Worm (Caenorhabditis elegans) whole organism, L1 larva: ENCODE measurements around the gene K09E3.7.

Experiments
- C04F5.9 ChIP-seq: sonication (generic microtip); optimal IDR thresholded peaks from 2 replicates; lab custom pipeline; 2016; ENCODE audit warnings: missing genetic modification characterization, missing compliant biosample characterization
- aha-1 ChIP-seq: fragments of 150-350 bp; optimal IDR thresholded peaks from 2 replicates; lab custom pipeline; 2014; ENCODE audit warnings: missing biosample characterization, missing genetic modification characterization
- aly-2 ChIP-seq: fragments of 150-350 bp; optimal IDR thresholded peaks from 2 replicates; lab custom pipeline; 2014; ENCODE audit warnings: missing biosample characterization, missing genetic modification characterization
- ama-1 ChIP-seq: fragments of 150-350 bp; optimal IDR thresholded peaks from 2 replicates; lab custom pipeline; 2014
- blmp-1 ChIP-seq: fragments of 150-350 bp; optimal IDR thresholded peaks from 2 replicates; lab custom pipeline; 2014; ENCODE audit warnings: missing biosample characterization, missing genetic modification characterization
- ceh-63 ChIP-seq: fragments of 200-800 bp; sonication (Bioruptor generic); optimal IDR thresholded peaks from 2 replicates; lab custom pipeline; 2018; ENCODE audit warnings: mild to moderate bottlenecking, missing genetic modification characterization, missing compliant biosample characterization
- ceh-8 ChIP-seq: fragments of 200-800 bp; sonication (Bioruptor generic); optimal IDR thresholded peaks from 2 replicates; lab custom pipeline; 2018; ENCODE audit warnings: mild to moderate bottlenecking, missing genetic modification characterization, moderate library complexity, missing compliant biosample characterization
- ceh-82 ChIP-seq, 3 experiments: fragments of 150-350 bp in 1 of 3; sonication (generic microtip) in 2 of 3; optimal IDR thresholded peaks; 2 replicates each; lab custom pipeline; 2014 to 2017; ENCODE audit warnings: missing biosample characterization in 3 of 3, missing genetic modification characterization in 3 of 3
- dpl-1 ChIP-seq, 3 experiments: fragments of 150-350 bp in 2 of 3; sonication (generic microtip) in 1 of 3; optimal IDR thresholded peaks; 2 replicates each; lab custom pipeline; 2014 to 2017; ENCODE audit warnings: missing biosample characterization in 3 of 3, missing genetic modification characterization in 3 of 3, missing genetic modification reagents in 3 of 3
- dsc-1 ChIP-seq: sonication (generic microtip); optimal IDR thresholded peaks from 2 replicates; lab custom pipeline; 2016; ENCODE audit warnings: mild to moderate bottlenecking, missing genetic modification characterization, missing compliant biosample characterization
- efl-1 ChIP-seq, 4 experiments: fragments of 150-350 bp; optimal IDR thresholded peaks in 3 of 4; peaks in 1 of 4; 1 replicate in 1 of 4; 2 replicates in 3 of 4; lab custom pipeline; 2014; ENCODE audit warnings: missing biosample characterization in 2 of 4, missing genetic modification characterization in 2 of 4, missing genetic modification reagents in 2 of 4
- efl-3 ChIP-seq: fragments of 200-800 bp; sonication (Bioruptor generic); optimal IDR thresholded peaks from 2 replicates; lab custom pipeline; 2018; ENCODE audit warnings: mild to moderate bottlenecking, missing genetic modification characterization, missing compliant biosample characterization
- egl-27 ChIP-seq, 2 experiments: fragments of 150-350 bp in 1 of 2; sonication (generic microtip); optimal IDR thresholded peaks; 3 replicates each; lab custom pipeline; 2017 to 2018; ENCODE audit warnings: missing biosample characterization in 2 of 2, missing genetic modification characterization in 2 of 2, missing genetic modification reagents in 2 of 2
- elt-2 ChIP-seq: sonication (generic microtip); optimal IDR thresholded peaks from 2 replicates; lab custom pipeline; 2016; ENCODE audit warnings: missing genetic modification characterization, mild to moderate bottlenecking, inconsistent platforms, missing compliant biosample characterization, missing genetic modification reagents
- elt-3 ChIP-seq, 6 experiments: fragments of 150-350 bp in 1 of 6; sonication (generic microtip); optimal IDR thresholded peaks; 2 replicates each; lab custom pipeline; 2017 to 2018; ENCODE audit warnings: missing biosample characterization in 6 of 6, missing genetic modification characterization in 6 of 6, inconsistent platforms in 1 of 6
- fkh-10 ChIP-seq: sonication (generic microtip); optimal IDR thresholded peaks from 2 replicates; lab custom pipeline; 2017; ENCODE audit warnings: missing biosample characterization, missing genetic modification reagents, missing genetic modification characterization
- fkh-4 ChIP-seq: sonication (generic microtip); optimal IDR thresholded peaks from 2 replicates; lab custom pipeline; 2016; ENCODE audit warnings: missing compliant biosample characterization, missing genetic modification characterization, borderline replicate concordance
- fos-1 ChIP-seq: fragments of 150-350 bp; optimal IDR thresholded peaks from 2 replicates; lab custom pipeline; 2014; ENCODE audit warnings: missing biosample characterization, missing genetic modification characterization
- grh-1 ChIP-seq: fragments of 200-800 bp; sonication (Bioruptor generic); IDR thresholded peaks from 2 replicates; pipeline ENCODE4 v1.3.6; 2022; ENCODE audit warnings: missing genetic modification reagents, missing genetic modification characterization, missing compliant biosample characterization
- hlh-4 ChIP-seq: sonication (generic microtip); optimal IDR thresholded peaks from 2 replicates; lab custom pipeline; 2016; ENCODE audit warnings: mild to moderate bottlenecking, missing genetic modification characterization, missing compliant biosample characterization
- hpl-2 ChIP-seq: fragments of 150-350 bp; optimal IDR thresholded peaks from 2 replicates; lab custom pipeline; 2014; ENCODE audit warnings: missing biosample characterization, missing genetic modification reagents, missing genetic modification characterization
- irx-1 ChIP-seq: sonication (generic microtip); optimal IDR thresholded peaks from 2 replicates; lab custom pipeline; 2016; ENCODE audit warnings: missing genetic modification characterization, missing compliant biosample characterization
- isw-1 ChIP-seq: fragments of 200-800 bp; sonication (Bioruptor generic); IDR thresholded peaks from 2 replicates; pipeline ENCODE4 v1.3.6; 2022; ENCODE audit warnings: missing genetic modification characterization, missing compliant biosample characterization
- jun-1 ChIP-seq: fragments of 150-350 bp; optimal IDR thresholded peaks from 2 replicates; lab custom pipeline; 2014; ENCODE audit warnings: missing biosample characterization, missing genetic modification reagents, missing genetic modification characterization
- lin-13 ChIP-seq: fragments of 150-350 bp; optimal IDR thresholded peaks from 2 replicates; lab custom pipeline; 2014; ENCODE audit warnings: missing biosample characterization, missing genetic modification reagents, missing genetic modification characterization
- lin-14 ChIP-seq: fragments of 200-800 bp; sonication (Bioruptor generic); optimal IDR thresholded peaks from 2 replicates; lab custom pipeline; 2018; ENCODE audit warnings: mild to moderate bottlenecking, missing genetic modification characterization, moderate library complexity, missing compliant biosample characterization
- lin-15B ChIP-seq: fragments of 150-350 bp; sonication (generic microtip); optimal IDR thresholded peaks from 3 replicates; lab custom pipeline; 2014; ENCODE audit warnings: missing biosample characterization, missing genetic modification characterization
- lin-35 ChIP-seq, 2 experiments: fragments of 150-350 bp; optimal IDR thresholded peaks; 2 replicates each; lab custom pipeline; 2014; ENCODE audit warnings: missing biosample characterization in 2 of 2, missing genetic modification characterization in 2 of 2, missing genetic modification reagents in 2 of 2
- lin-39 ChIP-seq: fragments of 150-350 bp; optimal IDR thresholded peaks from 2 replicates; lab custom pipeline; 2014; ENCODE audit warnings: missing biosample characterization, missing genetic modification reagents, missing genetic modification characterization
- mab-9 ChIP-seq: fragments of 200-800 bp; sonication (Bioruptor generic); IDR thresholded peaks from 2 replicates; pipeline ENCODE4 v1.3.6; 2022; ENCODE audit warnings: missing genetic modification reagents, missing genetic modification characterization, missing compliant biosample characterization
- mdl-1 ChIP-seq, 2 experiments: fragments of 150-350 bp; optimal IDR thresholded peaks; 2 replicates each; lab custom pipeline; 2014 to 2017; ENCODE audit warnings: missing biosample characterization in 2 of 2, missing genetic modification characterization in 2 of 2, inconsistent platforms in 1 of 2
- mef-2 ChIP-seq: fragments of 150-350 bp; optimal IDR thresholded peaks from 2 replicates; lab custom pipeline; 2014; ENCODE audit warnings: missing biosample characterization, missing genetic modification characterization
- nhr-19 ChIP-seq: fragments of 200-800 bp; sonication (Bioruptor generic); conservative IDR thresholded peaks from 2 replicates; pipeline ENCODE4 v1.3.6; 2022; ENCODE audit warnings: missing genetic modification characterization, missing compliant biosample characterization
- nhr-20 ChIP-seq: sonication (generic microtip); optimal IDR thresholded peaks from 2 replicates; lab custom pipeline; 2016; ENCODE audit warnings: mild to moderate bottlenecking, missing genetic modification characterization, missing compliant biosample characterization
- nhr-47 ChIP-seq: sonication (generic microtip); optimal IDR thresholded peaks from 2 replicates; lab custom pipeline; 2016; ENCODE audit warnings: mild to moderate bottlenecking, missing genetic modification characterization, moderate library complexity, missing compliant biosample characterization
- nhr-71 ChIP-seq: sonication (generic microtip); optimal IDR thresholded peaks from 2 replicates; lab custom pipeline; 2016; ENCODE audit warnings: mild to moderate bottlenecking, missing genetic modification characterization, moderate library complexity, missing compliant biosample characterization
- nhr-76 ChIP-seq: sonication (generic microtip); optimal IDR thresholded peaks from 2 replicates; lab custom pipeline; 2017; ENCODE audit warnings: missing biosample characterization, missing genetic modification characterization
- nhr-85 ChIP-seq: sonication (generic microtip); peaks from one replicate; lab custom pipeline; 2016; ENCODE audit warnings: missing genetic modification characterization, inconsistent platforms, missing compliant biosample characterization
- nhr-90 ChIP-seq: sonication (generic microtip); optimal IDR thresholded peaks from 2 replicates; lab custom pipeline; 2016; ENCODE audit warnings: mild to moderate bottlenecking, missing genetic modification characterization, missing compliant biosample characterization; ENCODE audit not compliant: poor library complexity
- pag-3 ChIP-seq: sonication (generic microtip); optimal IDR thresholded peaks from 2 replicates; lab custom pipeline; 2017; ENCODE audit warnings: missing genetic modification characterization, mild to moderate bottlenecking, missing compliant biosample characterization, antibody characterized with exemption, borderline replicate concordance; ENCODE audit not compliant: insufficient read depth
- pax-3 ChIP-seq: fragments of 200-800 bp; sonication (Bioruptor generic); optimal IDR thresholded peaks from 2 replicates; lab custom pipeline; 2018; ENCODE audit warnings: mild to moderate bottlenecking, missing genetic modification characterization, moderate library complexity, missing compliant biosample characterization
- rnt-1 ChIP-seq: sonication (generic microtip); optimal IDR thresholded peaks from 2 replicates; lab custom pipeline; 2016; ENCODE audit warnings: mild to moderate bottlenecking, missing genetic modification characterization, moderate library complexity, missing compliant biosample characterization
- skn-1 ChIP-seq: fragments of 150-350 bp; optimal IDR thresholded peaks from 2 replicates; lab custom pipeline; 2014; ENCODE audit warnings: missing biosample characterization, missing genetic modification characterization
- snpc-4 ChIP-seq: fragments of 150-350 bp; optimal IDR thresholded peaks from 2 replicates; lab custom pipeline; 2014; ENCODE audit warnings: missing biosample characterization, missing genetic modification characterization
- snu-23 ChIP-seq: sonication (generic microtip); optimal IDR thresholded peaks from 2 replicates; lab custom pipeline; 2016; ENCODE audit warnings: missing genetic modification characterization, missing compliant biosample characterization
- tbx-2 ChIP-seq: sonication (generic microtip); optimal IDR thresholded peaks from 2 replicates; lab custom pipeline; 2016; ENCODE audit warnings: missing genetic modification characterization, missing compliant biosample characterization
- unc-130 ChIP-seq: fragments of 150-350 bp; optimal IDR thresholded peaks from 2 replicates; lab custom pipeline; 2017; ENCODE audit warnings: missing biosample characterization, missing genetic modification characterization, inconsistent platforms
- unc-62 ChIP-seq: fragments of 150-350 bp; optimal IDR thresholded peaks from 2 replicates; lab custom pipeline; 2014; ENCODE audit warnings: missing biosample characterization, missing genetic modification reagents, missing genetic modification characterization
- unc-86 ChIP-seq: sonication (generic microtip); optimal IDR thresholded peaks from 2 replicates; lab custom pipeline; 2016; ENCODE audit warnings: missing genetic modification characterization, missing compliant biosample characterization
- unc-98 ChIP-seq: fragments of 200-800 bp; sonication (Bioruptor generic); IDR thresholded peaks from 2 replicates; pipeline ENCODE4 v1.3.6; 2022; ENCODE audit warnings: missing genetic modification characterization, missing compliant biosample characterization
- vab-15 ChIP-seq: sonication (generic microtip); optimal IDR thresholded peaks from 2 replicates; lab custom pipeline; 2017; ENCODE audit warnings: missing genotype, mild to moderate bottlenecking, missing genetic modification characterization, missing compliant biosample characterization
- ztf-4 ChIP-seq: fragments of 150-350 bp; optimal IDR thresholded peaks from 2 replicates; lab custom pipeline; 2014; ENCODE audit warnings: missing biosample characterization, missing genetic modification characterization

The K09E3.7 gene

DNA sequence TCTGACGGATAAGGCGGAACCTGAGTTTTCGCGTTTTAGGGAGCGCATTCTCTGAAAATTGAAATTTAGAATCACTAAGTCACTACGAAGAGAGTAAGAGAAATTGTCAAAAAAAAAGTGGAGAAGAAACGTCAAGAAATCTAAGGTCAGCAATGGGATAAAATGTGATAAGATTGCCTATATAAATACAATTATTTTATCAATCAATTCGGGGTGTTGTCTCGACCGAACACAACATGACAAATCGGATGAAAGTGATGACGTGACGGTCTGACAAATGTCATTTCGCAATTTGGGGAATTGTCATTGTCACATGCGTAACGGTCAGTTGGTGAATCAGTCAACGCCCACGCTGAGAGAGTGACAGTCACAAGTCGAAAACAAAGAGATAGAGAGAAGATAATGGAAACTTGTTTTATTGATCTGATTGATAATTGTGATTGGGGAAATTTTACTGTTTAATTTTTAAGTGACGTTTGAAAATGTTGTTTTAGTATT is 3.8 kb upstream of the K09E3.7 start, which contains the start of gene cnp-3:
TSS of gene cnp-3 (minus strand) at position 51 of the 498 bp plus-strand sequence.
- TF ChIP-seq blmp-1 (tag; lab: Kevin White, UChicago) (peak; percentile 73), egl-27 (tag; optimal IDR thresholded peaks at IDR 0.05; lab: Kevin White, UChicago) (no peak), snu-23 (GFP tag; lab: Kevin White, UChicago) (peak; percentile 38), nhr-90 (tag; lab: Kevin White, UChicago) (peak; percentile 47), nhr-71 (tag; lab: Kevin White, UChicago) (peak; percentile 54), skn-1 (tag; lab: Kevin White, UChicago) (peak; percentile 82), lin-35 (GFP tag; optimal IDR thresholded peaks at IDR 0.05; lab: Kevin White, UChicago) (peak in 1 of 2 experiments; percentile 49), jun-1 (tag; lab: Kevin White, UChicago) (no peak), aly-2 (tag; lab: Kevin White, UChicago) (no peak), lin-15B (tag; lab: Kevin White, UChicago) (no peak), unc-62 (no peak), irx-1 (no peak), ceh-63 (GFP tag; lab: Kevin White, UChicago) (no peak), fkh-4 (no peak), nhr-19 (GFP tag; lab: Robert Waterston, UW) (no peak), elt-3 (tag; optimal IDR thresholded peaks at IDR 0.05; lab: Kevin White, UChicago) (peak in 2 of 6 experiments; percentile 79 to 96), ama-1 (lab: Kevin White, UChicago) (no peak), ceh-82 (tag; optimal IDR thresholded peaks at IDR 0.05; lab: Kevin White, UChicago) (no peak), ceh-8 (GFP tag; lab: Kevin White, UChicago) (no peak), vab-15 (tag; lab: Kevin White, UChicago) (no peak), hlh-4 (tag; lab: Kevin White, UChicago) (no peak), dsc-1 (tag; lab: Kevin White, UChicago) (no peak), lin-39 (no peak), elt-2 (tag; lab: Kevin White, UChicago) (no peak), lin-13 (GFP tag; lab: Kevin White, UChicago) (no peak), grh-1 (peak; percentile 56; the same call in 1 of the 2 replicates), tbx-2 (tag; lab: Kevin White, UChicago) (peak; percentile 31), nhr-47 (tag; lab: Kevin White, UChicago) (no peak), isw-1 (no peak), efl-3 (no peak), fkh-10 (GFP tag; lab: Kevin White, UChicago) (no peak), C04F5.9 (tag; lab: Kevin White, UChicago) (no peak), unc-86 (no peak), aha-1 (tag; lab: Kevin White, UChicago) (no peak), snpc-4 (tag; lab: Kevin White, UChicago) (no peak), mef-2 (tag; lab: Kevin White, UChicago) (no peak), nhr-85 (tag; lab: Kevin White, UChicago) (peak; percentile 85), fos-1 (tag; lab: Kevin White, UChicago) (no peak), dpl-1 (GFP tag; optimal IDR thresholded peaks at IDR 0.05; lab: Kevin White, UChicago) (no peak), pax-3 (tag; lab: Kevin White, UChicago) (no peak), hpl-2 (GFP tag; lab: Kevin White, UChicago) (no peak), mdl-1 (tag; optimal IDR thresholded peaks at IDR 0.05; lab: Kevin White, UChicago) (peak in 1 of 2 experiments; percentile 63), nhr-20 (tag; lab: Kevin White, UChicago) (peak; percentile 58), efl-1 (optimal IDR thresholded peaks at IDR 0.05; lab: Kevin White, UChicago) (no peak), efl-1 (GFP tag; optimal IDR thresholded peaks at IDR 0.05 in 1 of 2; lab: Kevin White, UChicago) (peak in 1 of 2 experiments; percentile 79), lin-14 (peak; percentile 78), rnt-1 (no peak), unc-98 (GFP tag; lab: Robert Waterston, UW) (no peak), pag-3 (tag; lab: Kevin White, UChicago) (no peak), mab-9 (GFP tag; lab: Robert Waterston, UW) (no peak), ztf-4 (tag; lab: Kevin White, UChicago) (no peak), unc-130 (tag; lab: Kevin White, UChicago) (no peak), nhr-76 (tag; lab: Kevin White, UChicago) (no peak)
